Worm (Caenorhabditis elegans): ENCODE measurements around the gene M151.3.

DNA sequence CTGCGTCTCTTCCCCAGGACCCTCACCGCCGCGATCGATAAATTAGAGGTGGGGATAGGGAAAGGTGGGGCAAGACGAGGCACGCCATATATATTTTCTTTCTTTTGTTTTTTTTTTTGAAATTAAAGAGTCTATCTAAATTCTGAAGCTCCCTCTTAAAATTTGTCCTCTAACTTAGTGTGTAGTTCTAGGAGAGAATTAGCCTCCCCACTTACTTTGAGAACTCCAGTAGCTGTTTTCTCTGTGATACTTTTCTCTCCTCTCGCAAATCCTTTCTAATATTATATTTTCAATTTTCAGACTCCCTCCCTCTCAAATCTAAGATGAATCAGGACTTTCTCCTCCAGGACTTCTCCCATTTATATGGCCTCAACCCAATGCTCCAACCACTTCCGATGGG, 5.0 kb upstream of the M151.3 start, which contains the start of gene M151.7:
- no peak for TF ChIP-seq nhr-11 (tag; optimal IDR thresholded peaks at IDR 0.05)
- no peak for TF ChIP-seq mdl-1 (tag; optimal IDR thresholded peaks at IDR 0.05)
- TF ChIP-seq unc-39 (tag; optimal IDR thresholded peaks at IDR 0.05): no peak

Measured in whole organism, L2 larva.